Fruit fly (Drosophila melanogaster): ENCODE results near the gene CG16986.

Gene CG16986

DNA sequence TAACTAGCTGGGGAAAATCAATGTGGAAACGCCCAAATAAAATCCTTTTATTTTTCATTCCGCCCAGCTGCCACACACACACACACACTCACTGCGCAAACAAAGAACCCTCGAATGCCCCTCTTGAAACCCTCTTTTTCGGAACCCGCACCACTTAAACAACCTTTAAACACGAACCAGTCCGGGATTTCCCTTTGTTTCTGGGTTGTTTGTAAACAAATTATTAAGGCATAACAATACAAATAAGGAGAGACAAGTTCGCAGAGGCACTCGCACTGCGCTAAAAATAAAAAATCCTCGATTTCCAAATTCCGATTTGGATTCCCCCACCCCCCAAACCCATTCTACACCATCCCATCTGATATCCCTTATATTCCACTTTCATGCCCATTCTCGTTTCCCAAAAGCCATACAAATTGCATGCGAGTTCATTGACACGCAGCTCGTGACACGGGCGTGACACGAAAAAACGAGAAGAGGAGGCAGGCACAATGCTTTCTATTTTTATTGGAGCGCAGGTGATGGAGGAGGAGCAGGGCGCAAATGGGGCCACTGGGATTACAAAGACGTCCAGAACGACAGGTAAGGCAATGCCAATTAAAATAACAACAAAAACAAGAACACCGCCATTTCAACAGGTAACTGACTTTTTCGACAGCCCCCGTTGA is 20.4 kb upstream of the CG16986 start (continued):
- TF ChIP-seq sna (GFP tag; IDR thresholded peaks at IDR 0.05; ENCODE audit: partially characterized antibody) (peak; percentile 76), zen2 (GFP tag; IDR thresholded peaks at IDR 0.05; ENCODE audit: partially characterized antibody) (no peak; the same call in 2 of the 3 replicates), CG17359 (tag; optimal IDR thresholded peaks at IDR 0.05) (no peak), CG14860 (GFP tag; IDR thresholded peaks at IDR 0.05; ENCODE audit: partially characterized antibody) (peak; percentile 64; the same call in 2 of the 3 replicates), Dll (GFP tag; IDR thresholded peaks at IDR 0.05; ENCODE audit: partially characterized antibody) (peak; percentile 86), CG2199 (GFP tag; IDR thresholded peaks at IDR 0.05) (0 out of 3 replicates have a peak, but pooled peaks have one; percentile 45), bigmax (GFP tag; optimal IDR thresholded peaks at IDR 0.05) (no peak), Scr (GFP tag; IDR thresholded peaks at IDR 0.05; ENCODE audit: partially characterized antibody) (peak; percentile 71), Bgb (GFP tag; IDR thresholded peaks at IDR 0.05; ENCODE audit: partially characterized antibody) (peak; percentile 53), CG2129 (GFP tag; IDR thresholded peaks at IDR 0.05; ENCODE audit: partially characterized antibody) (peak; percentile 50), Gsc (GFP tag; IDR thresholded peaks at IDR 0.05) (no peak), CG4820 (GFP tag; optimal IDR thresholded peaks at IDR 0.05) (no peak), inv (GFP tag; IDR thresholded peaks at IDR 0.05; ENCODE audit: partially characterized antibody) (peak; percentile 16; the same call in 1 of the 2 replicates), dmrt99B (tag; optimal IDR thresholded peaks at IDR 0.05) (no peak), Chrac-16 (GFP tag; optimal IDR thresholded peaks at IDR 0.05) (no peak), HLH4C (GFP tag; IDR thresholded peaks at IDR 0.05; ENCODE audit: partially characterized antibody) (peak; percentile 54; the same call in 1 of the 3 replicates), CG34224 (GFP tag; IDR thresholded peaks at IDR 0.05; ENCODE audit: partially characterized antibody) (peak; percentile 38; the same call in 2 of the 3 replicates), nau (GFP tag; optimal IDR thresholded peaks at IDR 0.05) (no peak), cad (GFP tag; optimal IDR thresholded peaks at IDR 0.05) (no peak), unc-4 (GFP tag; IDR thresholded peaks at IDR 0.05; ENCODE audit: partially characterized antibody) (peak; percentile 47), tna (GFP tag; IDR thresholded peaks at IDR 0.05; ENCODE audit: partially characterized antibody) (peak; percentile 28; the same call in 1 of the 2 replicates), CG8924 (tag; optimal IDR thresholded peaks at IDR 0.05) (no peak), slbo (GFP tag; IDR thresholded peaks at IDR 0.05) (no peak), mld (GFP tag; IDR thresholded peaks at IDR 0.05; ENCODE audit: partially characterized antibody) (peak; percentile 83), en (GFP tag; optimal IDR thresholded peaks at IDR 0.05) (no peak), sens (GFP tag) (peak; percentile 23), Dfd (GFP tag; optimal IDR thresholded peaks at IDR 0.05) (peak in 1 of 2 experiments; percentile 37), abd-A (tag; optimal IDR thresholded peaks at IDR 0.05) (peak; percentile 19), hbn (GFP tag; IDR thresholded peaks at IDR 0.05; ENCODE audit: partially characterized antibody) (peak; percentile 77), Bdp1 (GFP tag; optimal IDR thresholded peaks at IDR 0.05) (no peak), Hr78 (GFP tag; optimal IDR thresholded peaks at IDR 0.05) (peak in 1 of 2 experiments; percentile 39), trem (tag; optimal IDR thresholded peaks at IDR 0.05) (no peak), grn (GFP tag; optimal IDR thresholded peaks at IDR 0.05) (no peak), GATAe (GFP tag; conservative IDR thresholded peaks at IDR 0.05) (no peak), row (GFP tag; IDR thresholded peaks at IDR 0.05) (no peak), HLH54F (GFP tag; optimal IDR thresholded peaks at IDR 0.05) (no peak), stwl (tag; optimal IDR thresholded peaks at IDR 0.05) (no peak), zfh1 (GFP tag; IDR thresholded peaks at IDR 0.05) (no peak), CG7963 (GFP tag; IDR thresholded peaks at IDR 0.05; ENCODE audit: partially characterized antibody) (peak; percentile 60; the same call in 2 of the 3 replicates), Dip3 (GFP tag; optimal IDR thresholded peaks at IDR 0.05) (no peak), hb (GFP tag; IDR thresholded peaks at IDR 0.05; ENCODE audit: partially characterized antibody) (0 out of 3 replicates have a peak, but pooled peaks have one; percentile 62), CG15514 (GFP tag; optimal IDR thresholded peaks at IDR 0.05) (no peak), CG32767 (GFP tag; IDR thresholded peaks at IDR 0.05) (no peak), unpg (GFP tag; optimal IDR thresholded peaks at IDR 0.05) (no peak), tx (GFP tag; optimal IDR thresholded peaks at IDR 0.05) (no peak), CG17361 (GFP tag; IDR thresholded peaks at IDR 0.05) (no peak), bbx (GFP tag; IDR thresholded peaks at IDR 0.05; ENCODE audit: partially characterized antibody) (peak; percentile 84)

All from whole organism, embryonic.